Worm (Caenorhabditis elegans) whole organism, L3 larva: ENCODE results near the gene rig-4.

ENCODE experiments used
- aly-2 ChIP-seq: fragments of 150-350 bp; optimal IDR thresholded peaks from 2 replicates; lab custom pipeline; 2014; ENCODE audit warnings: missing biosample characterization, missing genetic modification characterization
- elt-1 ChIP-seq: fragments of 150-350 bp; optimal IDR thresholded peaks from 2 replicates; lab custom pipeline; 2014; ENCODE audit warnings: missing biosample characterization, missing genetic modification characterization
- nhr-11 ChIP-seq: fragments of 150-350 bp; optimal IDR thresholded peaks from 2 replicates; lab custom pipeline; 2014; ENCODE audit warnings: missing biosample characterization, missing genetic modification characterization
- snpc-4 ChIP-seq: fragments of 150-350 bp; optimal IDR thresholded peaks from 2 replicates; lab custom pipeline; 2014; ENCODE audit warnings: missing biosample characterization, missing genetic modification characterization

ce11 chrIV:8005376-8005775 is 1.5 kb upstream of the rig-4 start:
- TF ChIP-seq elt-1 (tag; lab: Kevin White, UChicago), result no peak
- TF ChIP-seq aly-2 (tag; lab: Kevin White, UChicago), result no peak
- no peak for TF ChIP-seq nhr-11
- TF ChIP-seq snpc-4 (tag; lab: Kevin White, UChicago), result no peak
